Worm (Caenorhabditis elegans) whole organism, L4 larva: ENCODE results near the gene F56D6.12.

Source experiments
- D1046.2 ChIP-seq: fragments of 200-800 bp; sonication (Bioruptor generic); IDR thresholded peaks from 2 replicates; pipeline ENCODE4 v1.3.6; 2022; ENCODE audit warnings: missing genetic modification characterization, missing compliant biosample characterization
- F10B5.3 ChIP-seq: sonication (generic microtip); optimal IDR thresholded peaks from 2 replicates; lab custom pipeline; 2016; ENCODE audit warnings: mild to moderate bottlenecking, missing genetic modification characterization, missing compliant biosample characterization
- F44E2.7 ChIP-seq: fragments of 200-800 bp; sonication (Bioruptor generic); IDR thresholded peaks from 2 replicates; pipeline ENCODE4 v2.1.2; 2022; ENCODE audit warnings: missing genetic modification characterization, missing compliant biosample characterization
- F49E8.2 ChIP-seq: sonication (generic microtip); optimal IDR thresholded peaks from 2 replicates; lab custom pipeline; 2016; ENCODE audit warnings: missing compliant biosample characterization, mild to moderate bottlenecking, missing genetic modification characterization, borderline replicate concordance
- T20F7.1 ChIP-seq: fragments of 200-800 bp; sonication (Bioruptor generic); optimal IDR thresholded peaks from 2 replicates; lab custom pipeline; 2018; ENCODE audit warnings: mild to moderate bottlenecking, missing genetic modification characterization, missing compliant biosample characterization
- T26A8.4 ChIP-seq: fragments of 200-800 bp; sonication (Bioruptor generic); IDR thresholded peaks from 2 replicates; pipeline ENCODE4 v1.3.6; 2022; ENCODE audit warnings: missing genetic modification characterization, missing compliant biosample characterization
- Y105C5A.15 ChIP-seq: fragments of 200-800 bp; sonication (Bioruptor generic); IDR thresholded peaks from 2 replicates; pipeline ENCODE4 v1.3.6; 2022; ENCODE audit warnings: missing genetic modification characterization, missing compliant biosample characterization
- Y48G9A.11 ChIP-seq: fragments of 200-800 bp; sonication (Bioruptor generic); IDR thresholded peaks from 2 replicates; pipeline ENCODE4 v1.3.6; 2022; ENCODE audit warnings: missing genetic modification reagents, missing genetic modification characterization, missing compliant biosample characterization
- Y5F2A.4 ChIP-seq: fragments of 200-800 bp; sonication (Bioruptor generic); optimal IDR thresholded peaks from 2 replicates; lab custom pipeline; 2018; ENCODE audit warnings: mild to moderate bottlenecking, missing genetic modification characterization, missing compliant biosample characterization
- Y75B8A.6 ChIP-seq: fragments of 200-800 bp; sonication (Bioruptor generic); IDR thresholded peaks from 2 replicates; pipeline ENCODE4 v1.3.6; 2022; ENCODE audit warnings: missing genetic modification reagents, missing genetic modification characterization, missing compliant biosample characterization
- ZK337.2 ChIP-seq: fragments of 200-800 bp; sonication (Bioruptor generic); IDR thresholded peaks from 2 replicates; pipeline ENCODE4 v1.3.6; 2022; ENCODE audit warnings: missing genetic modification reagents, missing genetic modification characterization, missing compliant biosample characterization
- aha-1 ChIP-seq: fragments of 150-350 bp; peaks from one replicate; lab custom pipeline; 2014; ENCODE audit warnings: missing biosample characterization, missing genetic modification characterization
- aly-2 ChIP-seq: sonication (generic microtip); optimal IDR thresholded peaks from 2 replicates; lab custom pipeline; 2018; ENCODE audit warnings: missing biosample characterization, missing genetic modification characterization
- arid-1 ChIP-seq: fragments of 200-800 bp; sonication (Bioruptor generic); conservative IDR thresholded peaks from 2 replicates; pipeline ENCODE4 v1.3.6; 2022; ENCODE audit warnings: missing genetic modification reagents, missing genetic modification characterization, missing compliant biosample characterization
- ceh-20 ChIP-seq: fragments of 200-800 bp; sonication (Bioruptor generic); IDR thresholded peaks from 2 replicates; pipeline ENCODE4 v1.3.6; 2022; ENCODE audit warnings: missing genetic modification reagents, missing genetic modification characterization, missing compliant biosample characterization
- ceh-32 ChIP-seq: sonication (generic microtip); optimal IDR thresholded peaks from 2 replicates; lab custom pipeline; 2016; ENCODE audit warnings: mild to moderate bottlenecking, missing genetic modification characterization, missing compliant biosample characterization; ENCODE audit not compliant: poor library complexity
- ceh-44 ChIP-seq: fragments of 200-800 bp; sonication (Bioruptor generic); IDR thresholded peaks from 2 replicates; pipeline ENCODE4 v1.3.6; 2022; ENCODE audit warnings: missing genetic modification reagents, missing genetic modification characterization, missing compliant biosample characterization
- ceh-82 ChIP-seq: sonication (generic microtip); optimal IDR thresholded peaks from 2 replicates; lab custom pipeline; 2017; ENCODE audit warnings: missing biosample characterization, missing genetic modification characterization
- ces-1 ChIP-seq: fragments of 150-350 bp; sonication (generic microtip); optimal IDR thresholded peaks from 4 replicates; lab custom pipeline; 2014; ENCODE audit warnings: missing biosample characterization, missing genetic modification reagents, missing genetic modification characterization
- ctbp-1 ChIP-seq: fragments of 200-800 bp; sonication (Bioruptor generic); IDR thresholded peaks from 2 replicates; pipeline ENCODE4 v1.3.6; 2022; ENCODE audit warnings: missing genetic modification reagents, missing genetic modification characterization, missing compliant biosample characterization
- daf-19 ChIP-seq: fragments of 200-800 bp; sonication (Bioruptor generic); conservative IDR thresholded peaks from 2 replicates; pipeline ENCODE4 v1.3.6; 2022; ENCODE audit warnings: missing genetic modification characterization, missing compliant biosample characterization
- dmd-8 ChIP-seq: fragments of 200-800 bp; sonication (Bioruptor generic); IDR thresholded peaks from 2 replicates; pipeline ENCODE4 v1.3.6; 2022; ENCODE audit warnings: missing genetic modification characterization, missing compliant biosample characterization
- dpl-1 ChIP-seq: fragments of 150-350 bp; optimal IDR thresholded peaks from 2 replicates; lab custom pipeline; 2014; ENCODE audit warnings: missing biosample characterization, missing genetic modification reagents, missing genetic modification characterization
- dve-1 ChIP-seq: sonication (generic microtip); optimal IDR thresholded peaks from 2 replicates; lab custom pipeline; 2017; ENCODE audit warnings: antibody characterized with exemption, mild to moderate bottlenecking, missing genetic modification characterization, missing compliant biosample characterization; ENCODE audit not compliant: insufficient read depth
- fkh-10 ChIP-seq: fragments of 150-350 bp; optimal IDR thresholded peaks from 2 replicates; lab custom pipeline; 2014; ENCODE audit warnings: missing biosample characterization, missing genetic modification reagents, missing genetic modification characterization
- fos-1 ChIP-seq: fragments of 150-350 bp; optimal IDR thresholded peaks from 2 replicates; lab custom pipeline; 2014; ENCODE audit warnings: missing biosample characterization, missing genetic modification characterization
- hlh-30 ChIP-seq: sonication (generic microtip); optimal IDR thresholded peaks from 2 replicates; lab custom pipeline; 2017; ENCODE audit warnings: antibody characterized with exemption, mild to moderate bottlenecking, missing genetic modification characterization, missing compliant biosample characterization; ENCODE audit not compliant: insufficient read depth
- hmg-1.1 ChIP-seq: fragments of 200-800 bp; sonication (Bioruptor generic); IDR thresholded peaks from 2 replicates; pipeline ENCODE4 v1.3.6; 2022; ENCODE audit warnings: missing genetic modification reagents, missing genetic modification characterization, missing compliant biosample characterization
- lin-13 ChIP-seq: fragments of 150-350 bp; optimal IDR thresholded peaks from 2 replicates; lab custom pipeline; 2014; ENCODE audit warnings: missing biosample characterization, missing genetic modification reagents, missing genetic modification characterization
- lin-38 ChIP-seq: fragments of 200-800 bp; sonication (Bioruptor generic); IDR thresholded peaks from 2 replicates; pipeline ENCODE4 v1.3.6; 2022; ENCODE audit warnings: missing genetic modification reagents, missing genetic modification characterization, missing compliant biosample characterization
- lir-3 ChIP-seq: sonication (generic microtip); optimal IDR thresholded peaks from 2 replicates; lab custom pipeline; 2016; ENCODE audit warnings: mild to moderate bottlenecking, missing genetic modification characterization, missing compliant biosample characterization
- madf-5 ChIP-seq, 2 experiments: fragments of 200-800 bp; sonication (Bioruptor generic); IDR thresholded peaks; 2 replicates each; pipeline ENCODE4 v1.3.6; 2022; ENCODE audit warnings: missing compliant biosample characterization in 2 of 2, missing genetic modification characterization in 2 of 2
- madf-9 ChIP-seq: fragments of 200-800 bp; sonication (Bioruptor generic); conservative IDR thresholded peaks from 2 replicates; pipeline ENCODE4 v1.3.6; 2022; ENCODE audit warnings: missing genetic modification reagents, missing genetic modification characterization, missing compliant biosample characterization
- mdl-1 ChIP-seq, 2 experiments: fragments of 150-350 bp in 1 of 2; sonication (generic microtip) in 1 of 2; optimal IDR thresholded peaks; 2 replicates each; lab custom pipeline; 2014 to 2017; ENCODE audit warnings: missing biosample characterization in 2 of 2, missing genetic modification characterization in 2 of 2
- mes-2 ChIP-seq: sonication (generic microtip); optimal IDR thresholded peaks from 2 replicates; lab custom pipeline; 2016; ENCODE audit warnings: missing genotype, mild to moderate bottlenecking, missing genetic modification characterization, missing compliant biosample characterization; ENCODE audit not compliant: poor library complexity, severe bottlenecking
- mxl-2 ChIP-seq: fragments of 200-800 bp; sonication (Bioruptor generic); conservative IDR thresholded peaks from 2 replicates; pipeline ENCODE4 v1.3.6; 2022; ENCODE audit warnings: missing genetic modification reagents, missing genetic modification characterization, missing compliant biosample characterization
- nhr-102 ChIP-seq: sonication (generic microtip); optimal IDR thresholded peaks from 2 replicates; lab custom pipeline; 2016; ENCODE audit warnings: mild to moderate bottlenecking, missing genetic modification characterization, moderate library complexity, missing compliant biosample characterization
- nhr-11 ChIP-seq: fragments of 150-350 bp; optimal IDR thresholded peaks from 2 replicates; lab custom pipeline; 2014; ENCODE audit warnings: missing biosample characterization, missing genetic modification characterization
- nhr-111 ChIP-seq: fragments of 200-800 bp; sonication (Bioruptor generic); optimal IDR thresholded peaks from 2 replicates; lab custom pipeline; 2018; ENCODE audit warnings: mild to moderate bottlenecking, missing genetic modification characterization, missing compliant biosample characterization
- nhr-41 ChIP-seq: fragments of 200-800 bp; sonication (Bioruptor generic); IDR thresholded peaks from 2 replicates; pipeline ENCODE4 v1.3.6; 2022; ENCODE audit warnings: missing genetic modification reagents, missing genetic modification characterization, missing compliant biosample characterization
- nhr-48 ChIP-seq: sonication (generic microtip); optimal IDR thresholded peaks from 2 replicates; lab custom pipeline; 2016; ENCODE audit warnings: mild to moderate bottlenecking, missing genetic modification characterization, missing compliant biosample characterization
- nhr-76 ChIP-seq: fragments of 150-350 bp; optimal IDR thresholded peaks from 2 replicates; lab custom pipeline; 2014; ENCODE audit warnings: missing biosample characterization, missing genetic modification characterization
- nhr-77 ChIP-seq: fragments of 150-350 bp; optimal IDR thresholded peaks from 2 replicates; lab custom pipeline; 2014; ENCODE audit warnings: missing biosample characterization, missing genetic modification characterization
- pqm-1 ChIP-seq: sonication (generic microtip); optimal IDR thresholded peaks from 2 replicates; lab custom pipeline; 2017; ENCODE audit warnings: missing biosample characterization, missing genetic modification characterization
- saeg-2 ChIP-seq: fragments of 200-800 bp; sonication (Bioruptor generic); IDR thresholded peaks from 2 replicates; pipeline ENCODE4 v1.3.6; 2022; ENCODE audit warnings: missing genetic modification reagents, missing genetic modification characterization, missing compliant biosample characterization
- snpc-1.2 ChIP-seq: fragments of 200-800 bp; sonication (Bioruptor generic); IDR thresholded peaks from 2 replicates; pipeline ENCODE4 v1.3.6; 2022; ENCODE audit warnings: missing genetic modification reagents, missing genetic modification characterization, missing compliant biosample characterization
- snpc-4 ChIP-seq: fragments of 150-350 bp; optimal IDR thresholded peaks from 2 replicates; lab custom pipeline; 2014; ENCODE audit warnings: missing biosample characterization, missing genetic modification characterization
- tag-97 ChIP-seq: fragments of 200-800 bp; sonication (Bioruptor generic); IDR thresholded peaks from 2 replicates; pipeline ENCODE4 v1.3.6; 2022; ENCODE audit warnings: missing genetic modification characterization, missing compliant biosample characterization
- unc-39 ChIP-seq: sonication (generic microtip); optimal IDR thresholded peaks from 2 replicates; lab custom pipeline; 2017; ENCODE audit warnings: missing biosample characterization, missing genetic modification characterization
- zag-1 ChIP-seq: fragments of 150-350 bp; optimal IDR thresholded peaks from 2 replicates; lab custom pipeline; 2014; ENCODE audit warnings: missing biosample characterization, missing genetic modification characterization
- zip-11 ChIP-seq: fragments of 200-800 bp; sonication (Bioruptor generic); IDR thresholded peaks from 2 replicates; pipeline ENCODE4 v1.3.6; 2022; ENCODE audit warnings: missing genetic modification characterization, missing compliant biosample characterization
- ztf-11 ChIP-seq: fragments of 150-350 bp; optimal IDR thresholded peaks from 2 replicates; lab custom pipeline; 2014; ENCODE audit warnings: missing biosample characterization, missing genetic modification characterization

Gene F56D6.12

DNA sequence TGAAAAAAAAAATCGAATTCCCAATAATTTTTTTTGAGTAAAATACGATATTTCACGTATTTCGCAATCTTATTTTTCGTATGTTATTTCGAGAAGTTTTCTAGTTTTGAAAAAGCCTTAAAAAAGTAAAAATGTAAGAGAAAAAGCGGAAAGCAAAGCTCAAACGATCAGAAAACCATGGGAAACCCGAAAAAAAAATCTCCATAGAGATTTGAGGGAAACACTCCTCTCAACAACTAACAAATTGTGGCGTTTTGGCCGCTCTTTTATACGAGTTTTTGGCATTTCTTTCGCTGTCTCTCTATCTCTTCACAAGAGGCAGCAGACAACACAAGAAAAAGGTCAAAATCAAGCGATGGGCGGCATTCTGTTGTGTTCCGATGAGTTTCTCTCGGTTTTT, 33.5 kb upstream of the F56D6.12 start:
- TF ChIP-seq lin-13 (no peak), mdl-1 (tag; optimal IDR thresholded peaks at IDR 0.05; lab: Kevin White, UChicago) (peak in 1 of 2 experiments; percentile 8), hmg-1.1 (GFP tag; lab: Robert Waterston, UW) (0 out of 2 replicates have a peak, but pooled peaks have one; percentile 27), F44E2.7 (GFP tag; lab: Robert Waterston, UW) (no peak), lir-3 (tag; lab: Kevin White, UChicago) (no peak), pqm-1 (no peak), F49E8.2 (no peak), saeg-2 (GFP tag; lab: Robert Waterston, UW) (no peak), dve-1 (peak; percentile 51), Y105C5A.15 (GFP tag; lab: Robert Waterston, UW) (no peak), dmd-8 (GFP tag; lab: Robert Waterston, UW) (no peak), Y75B8A.6 (GFP tag; lab: Robert Waterston, UW) (no peak), nhr-111 (GFP tag; lab: Kevin White, UChicago) (no peak), fkh-10 (no peak), fos-1 (tag; lab: Kevin White, UChicago) (no peak), aha-1 (tag; lab: Kevin White, UChicago) (no peak), snpc-1.2 (no peak), unc-39 (tag; lab: Kevin White, UChicago) (no peak), Y5F2A.4 (GFP tag; lab: Kevin White, UChicago) (no peak), zip-11 (no peak), tag-97 (GFP tag; lab: Robert Waterston, UW) (no peak), aly-2 (tag; lab: Kevin White, UChicago) (no peak), ceh-20 (no peak), ctbp-1 (GFP tag; lab: Robert Waterston, UW) (no peak), ZK337.2 (GFP tag; lab: Robert Waterston, UW) (no peak), ztf-11 (tag; lab: Kevin White, UChicago) (no peak), nhr-48 (tag; lab: Kevin White, UChicago) (no peak), daf-19 (GFP tag; lab: Robert Waterston, UW) (no peak), mxl-2 (GFP tag; lab: Robert Waterston, UW) (no peak), mes-2 (tag; lab: Kevin White, UChicago) (peak; percentile 43), madf-5 (GFP tag; IDR thresholded peaks at IDR 0.05; lab: Robert Waterston, UW) (no peak), dpl-1 (GFP tag; lab: Kevin White, UChicago) (peak; percentile 34), arid-1 (no peak), Y48G9A.11 (GFP tag; lab: Robert Waterston, UW) (no peak), lin-38 (GFP tag; lab: Robert Waterston, UW) (no peak; the same call in 1 of the 2 replicates), snpc-4 (tag; lab: Kevin White, UChicago) (no peak), ceh-44 (GFP tag; lab: Robert Waterston, UW) (no peak), madf-9 (no peak), ceh-32 (no peak), nhr-76 (tag; lab: Kevin White, UChicago) (no peak), T20F7.1 (GFP tag; lab: Kevin White, UChicago) (no peak), ceh-82 (tag; lab: Kevin White, UChicago) (no peak), ces-1 (GFP tag; lab: Kevin White, UChicago) (no peak), nhr-11 (tag; lab: Kevin White, UChicago) (peak; percentile 14), D1046.2 (no peak), T26A8.4 (GFP tag; lab: Robert Waterston, UW) (0 out of 2 replicates have a peak, but pooled peaks have one; percentile 34), nhr-102 (no peak), nhr-41 (GFP tag; lab: Robert Waterston, UW) (no peak), F10B5.3 (tag; lab: Kevin White, UChicago) (no peak), zag-1 (no peak), nhr-77 (tag; lab: Kevin White, UChicago) (peak; percentile 55), hlh-30 (peak; percentile 28)
